Worm (Caenorhabditis elegans) whole organism, L1 larva: ENCODE results near the gene mpz-1.

Experiments used
- C04F5.9 ChIP-seq: sonication (generic microtip); optimal IDR thresholded peaks from 2 replicates; lab custom pipeline; 2016; ENCODE audit warnings: missing genetic modification characterization, missing compliant biosample characterization
- Y116A8C.19 ChIP-seq: sonication (generic microtip); optimal IDR thresholded peaks from 2 replicates; lab custom pipeline; 2016; ENCODE audit warnings: missing compliant biosample characterization, missing genetic modification characterization, borderline replicate concordance
- aha-1 ChIP-seq: fragments of 150-350 bp; optimal IDR thresholded peaks from 2 replicates; lab custom pipeline; 2014; ENCODE audit warnings: missing biosample characterization, missing genetic modification characterization
- alr-1 ChIP-seq: fragments of 200-800 bp; sonication (Bioruptor generic); optimal IDR thresholded peaks from 2 replicates; lab custom pipeline; 2018; ENCODE audit warnings: borderline replicate concordance, mild to moderate bottlenecking, missing genetic modification characterization, missing compliant biosample characterization
- ama-1 ChIP-seq: fragments of 150-350 bp; optimal IDR thresholded peaks from 2 replicates; lab custom pipeline; 2014
- blmp-1 ChIP-seq: fragments of 150-350 bp; optimal IDR thresholded peaks from 2 replicates; lab custom pipeline; 2014; ENCODE audit warnings: missing biosample characterization, missing genetic modification characterization
- ceh-63 ChIP-seq: fragments of 200-800 bp; sonication (Bioruptor generic); optimal IDR thresholded peaks from 2 replicates; lab custom pipeline; 2018; ENCODE audit warnings: mild to moderate bottlenecking, missing genetic modification characterization, missing compliant biosample characterization
- ceh-82 ChIP-seq, 3 experiments: fragments of 150-350 bp in 1 of 3; sonication (generic microtip) in 2 of 3; optimal IDR thresholded peaks; 2 replicates each; lab custom pipeline; 2014 to 2017; ENCODE audit warnings: missing biosample characterization in 3 of 3, missing genetic modification characterization in 3 of 3
- dpl-1 ChIP-seq, 3 experiments: fragments of 150-350 bp in 2 of 3; sonication (generic microtip) in 1 of 3; optimal IDR thresholded peaks; 2 replicates each; lab custom pipeline; 2014 to 2017; ENCODE audit warnings: missing biosample characterization in 3 of 3, missing genetic modification characterization in 3 of 3, missing genetic modification reagents in 3 of 3
- efl-1 ChIP-seq, 4 experiments: fragments of 150-350 bp; optimal IDR thresholded peaks in 3 of 4; peaks in 1 of 4; 1 replicate in 1 of 4; 2 replicates in 3 of 4; lab custom pipeline; 2014; ENCODE audit warnings: missing biosample characterization in 2 of 4, missing genetic modification characterization in 2 of 4, missing genetic modification reagents in 2 of 4
- elt-3 ChIP-seq, 6 experiments: fragments of 150-350 bp in 1 of 6; sonication (generic microtip); optimal IDR thresholded peaks; 2 replicates each; lab custom pipeline; 2017 to 2018; ENCODE audit warnings: missing biosample characterization in 6 of 6, missing genetic modification characterization in 6 of 6, inconsistent platforms in 1 of 6
- fkh-10 ChIP-seq: sonication (generic microtip); optimal IDR thresholded peaks from 2 replicates; lab custom pipeline; 2017; ENCODE audit warnings: missing biosample characterization, missing genetic modification reagents, missing genetic modification characterization
- fkh-4 ChIP-seq: sonication (generic microtip); optimal IDR thresholded peaks from 2 replicates; lab custom pipeline; 2016; ENCODE audit warnings: missing compliant biosample characterization, missing genetic modification characterization, borderline replicate concordance
- hlh-17 ChIP-seq: fragments of 200-800 bp; sonication (Bioruptor generic); optimal IDR thresholded peaks from 2 replicates; lab custom pipeline; 2018; ENCODE audit warnings: missing genetic modification characterization, mild to moderate bottlenecking, missing compliant biosample characterization, moderate library complexity, borderline replicate concordance
- irx-1 ChIP-seq: sonication (generic microtip); optimal IDR thresholded peaks from 2 replicates; lab custom pipeline; 2016; ENCODE audit warnings: missing genetic modification characterization, missing compliant biosample characterization
- jun-1 ChIP-seq: fragments of 150-350 bp; optimal IDR thresholded peaks from 2 replicates; lab custom pipeline; 2014; ENCODE audit warnings: missing biosample characterization, missing genetic modification reagents, missing genetic modification characterization
- lin-13 ChIP-seq: fragments of 150-350 bp; optimal IDR thresholded peaks from 2 replicates; lab custom pipeline; 2014; ENCODE audit warnings: missing biosample characterization, missing genetic modification reagents, missing genetic modification characterization
- lin-35 ChIP-seq, 2 experiments: fragments of 150-350 bp; optimal IDR thresholded peaks; 2 replicates each; lab custom pipeline; 2014; ENCODE audit warnings: missing biosample characterization in 2 of 2, missing genetic modification characterization in 2 of 2, missing genetic modification reagents in 2 of 2
- lin-39 ChIP-seq: fragments of 150-350 bp; optimal IDR thresholded peaks from 2 replicates; lab custom pipeline; 2014; ENCODE audit warnings: missing biosample characterization, missing genetic modification reagents, missing genetic modification characterization
- lir-3 ChIP-seq: sonication (generic microtip); optimal IDR thresholded peaks from 2 replicates; lab custom pipeline; 2016; ENCODE audit warnings: mild to moderate bottlenecking, missing genetic modification characterization, moderate library complexity, missing compliant biosample characterization; ENCODE audit not compliant: poor library complexity
- lsy-2 ChIP-seq, 2 experiments: fragments of 150-350 bp; optimal IDR thresholded peaks; 2 replicates each; lab custom pipeline; 2014; ENCODE audit warnings: missing biosample characterization in 2 of 2, missing genetic modification characterization in 2 of 2
- mef-2 ChIP-seq: fragments of 150-350 bp; optimal IDR thresholded peaks from 2 replicates; lab custom pipeline; 2014; ENCODE audit warnings: missing biosample characterization, missing genetic modification characterization
- mep-1 ChIP-seq: fragments of 150-350 bp; optimal IDR thresholded peaks from 2 replicates; lab custom pipeline; 2014; ENCODE audit warnings: missing biosample characterization, missing genetic modification characterization
- nhr-19 ChIP-seq: fragments of 200-800 bp; sonication (Bioruptor generic); conservative IDR thresholded peaks from 2 replicates; pipeline ENCODE4 v1.3.6; 2022; ENCODE audit warnings: missing genetic modification characterization, missing compliant biosample characterization
- nhr-20 ChIP-seq: sonication (generic microtip); optimal IDR thresholded peaks from 2 replicates; lab custom pipeline; 2016; ENCODE audit warnings: mild to moderate bottlenecking, missing genetic modification characterization, missing compliant biosample characterization
- nhr-237 ChIP-seq: fragments of 150-350 bp; optimal IDR thresholded peaks from 2 replicates; lab custom pipeline; 2014; ENCODE audit warnings: missing biosample characterization, missing genetic modification characterization
- nhr-71 ChIP-seq: sonication (generic microtip); optimal IDR thresholded peaks from 2 replicates; lab custom pipeline; 2016; ENCODE audit warnings: mild to moderate bottlenecking, missing genetic modification characterization, moderate library complexity, missing compliant biosample characterization
- nhr-77 ChIP-seq: fragments of 150-350 bp; optimal IDR thresholded peaks from 2 replicates; lab custom pipeline; 2014; ENCODE audit warnings: missing biosample characterization, missing genetic modification characterization
- nhr-90 ChIP-seq: sonication (generic microtip); optimal IDR thresholded peaks from 2 replicates; lab custom pipeline; 2016; ENCODE audit warnings: mild to moderate bottlenecking, missing genetic modification characterization, missing compliant biosample characterization; ENCODE audit not compliant: poor library complexity
- skn-1 ChIP-seq: fragments of 150-350 bp; optimal IDR thresholded peaks from 2 replicates; lab custom pipeline; 2014; ENCODE audit warnings: missing biosample characterization, missing genetic modification characterization
- snpc-4 ChIP-seq: fragments of 150-350 bp; optimal IDR thresholded peaks from 2 replicates; lab custom pipeline; 2014; ENCODE audit warnings: missing biosample characterization, missing genetic modification characterization
- snu-23 ChIP-seq: sonication (generic microtip); optimal IDR thresholded peaks from 2 replicates; lab custom pipeline; 2016; ENCODE audit warnings: missing genetic modification characterization, missing compliant biosample characterization
- sox-4 ChIP-seq: sonication (generic microtip); optimal IDR thresholded peaks from 2 replicates; lab custom pipeline; 2016; ENCODE audit warnings: missing genetic modification characterization, missing compliant biosample characterization
- sptf-1 ChIP-seq: fragments of 150-350 bp; optimal IDR thresholded peaks from 2 replicates; lab custom pipeline; 2014; ENCODE audit warnings: missing biosample characterization, missing genetic modification characterization
- sup-37 ChIP-seq: fragments of 200-800 bp; sonication (Bioruptor generic); optimal IDR thresholded peaks from 2 replicates; lab custom pipeline; 2018; ENCODE audit warnings: mild to moderate bottlenecking, missing genetic modification characterization, missing compliant biosample characterization
- swsn-7 ChIP-seq: sonication (generic microtip); optimal IDR thresholded peaks from 2 replicates; lab custom pipeline; 2016; ENCODE audit warnings: missing genetic modification characterization, missing compliant biosample characterization
- unc-98 ChIP-seq: fragments of 200-800 bp; sonication (Bioruptor generic); IDR thresholded peaks from 2 replicates; pipeline ENCODE4 v1.3.6; 2022; ENCODE audit warnings: missing genetic modification characterization, missing compliant biosample characterization
- xbp-1 ChIP-seq: sonication (generic microtip); optimal IDR thresholded peaks from 2 replicates; lab custom pipeline; 2016; ENCODE audit warnings: missing genetic modification characterization, missing compliant biosample characterization
- zag-1 ChIP-seq: fragments of 150-350 bp; optimal IDR thresholded peaks from 2 replicates; lab custom pipeline; 2014; ENCODE audit warnings: missing biosample characterization, missing genetic modification characterization
- ztf-4 ChIP-seq: fragments of 150-350 bp; optimal IDR thresholded peaks from 2 replicates; lab custom pipeline; 2014; ENCODE audit warnings: missing biosample characterization, missing genetic modification characterization

The mpz-1 gene

DNA sequence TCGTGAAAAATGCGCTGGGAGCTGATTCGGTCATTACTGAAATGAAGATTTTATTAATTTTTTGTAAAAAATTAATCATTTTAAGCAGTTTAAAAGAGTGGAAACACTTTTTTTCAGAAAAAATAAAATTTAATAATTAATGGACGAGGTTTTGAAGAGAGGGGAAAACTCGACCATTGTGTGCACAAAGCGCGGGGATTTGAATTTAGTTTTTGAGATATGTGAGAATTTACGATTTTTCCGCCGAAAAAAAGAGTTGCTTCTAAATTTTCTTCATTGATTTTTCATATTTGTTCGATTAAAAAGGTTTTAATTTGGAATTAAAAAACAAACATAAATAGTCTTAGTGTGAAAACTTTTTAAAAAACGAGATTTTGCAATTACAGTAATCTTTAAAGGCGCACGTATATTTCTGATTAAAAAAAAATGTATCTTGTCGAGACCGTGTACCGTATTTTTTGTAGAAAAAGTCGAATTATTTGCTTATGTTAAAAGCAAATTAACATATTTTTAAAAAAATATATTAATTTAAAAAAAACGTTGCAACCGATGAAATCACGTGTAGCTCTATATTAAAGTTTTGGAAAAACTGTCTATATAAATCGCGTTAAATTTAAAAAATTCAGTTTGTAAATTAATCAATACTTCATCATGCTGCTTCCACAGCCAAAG, 63.5 kb downstream of the mpz-1 start, which contains the start of the genes dph-2 and C09G5.7 (continued):
- TF ChIP-seq mef-2 (no peak), alr-1 (tag; lab: Kevin White, UChicago) (no peak)
- TF ChIP-seq, all 84 proteins: peak for 24

DNA sequence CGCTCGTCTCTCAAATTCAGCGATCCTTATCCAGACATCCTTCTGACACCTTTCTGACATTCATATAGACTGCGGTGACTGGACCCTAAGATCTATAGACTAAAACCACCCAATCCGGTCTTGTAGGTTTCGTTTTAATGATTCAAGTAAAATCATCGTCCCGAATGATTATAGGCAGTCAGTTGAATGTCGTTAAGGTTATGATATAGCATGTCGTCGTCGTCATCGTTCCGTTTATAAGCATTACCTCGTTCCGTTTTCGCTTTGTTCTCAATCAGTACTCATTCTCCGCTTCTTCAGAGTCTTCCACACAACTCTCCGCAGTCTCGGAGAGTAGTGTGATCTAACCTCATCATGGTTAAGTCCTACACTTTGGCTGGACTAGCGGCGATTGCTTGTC, 69.3 kb downstream of the mpz-1 start, which contains the start of gene bli-1:
TSS of gene bli-1 (plus strand) at position 301 of the 400 bp plus-strand sequence.
- no peak for TF ChIP-seq sptf-1 (tag; lab: Kevin White, UChicago)
- TF ChIP-seq swsn-7 (tag; lab: Kevin White, UChicago) = no peak
- TF ChIP-seq fkh-10 (GFP tag; lab: Kevin White, UChicago) = no peak

DNA sequence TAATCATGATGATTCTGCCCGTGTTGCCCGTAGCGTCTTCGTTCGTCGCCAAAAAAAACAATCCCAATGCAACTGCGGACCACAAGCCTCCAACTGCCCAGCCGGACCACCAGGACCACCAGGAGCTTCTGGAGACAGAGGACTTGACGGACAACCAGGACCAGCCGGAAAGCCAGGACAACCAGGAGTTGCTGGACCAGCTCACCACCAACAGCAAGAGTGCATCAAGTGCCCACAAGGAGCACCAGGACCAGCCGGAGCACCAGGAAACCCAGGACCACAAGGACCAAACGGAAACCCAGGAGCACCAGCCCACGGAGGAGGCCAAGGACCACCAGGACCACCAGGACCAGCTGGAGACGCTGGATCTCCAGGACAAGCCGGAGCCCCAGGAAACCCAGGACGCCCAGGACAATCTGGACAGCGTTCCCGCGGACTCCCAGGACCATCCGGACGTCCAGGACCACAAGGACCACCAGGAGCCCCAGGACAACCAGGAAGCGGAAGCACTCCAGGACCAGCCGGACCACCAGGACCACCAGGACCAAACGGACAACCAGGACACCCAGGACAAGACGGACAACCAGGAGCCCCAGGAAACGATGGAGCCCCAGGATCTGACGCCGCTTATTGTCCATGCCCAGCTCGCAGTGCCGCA, 70.4 kb downstream of the mpz-1 start:
- TF ChIP-seq C04F5.9 (no peak), blmp-1 (tag; lab: Kevin White, UChicago) (no peak), irx-1 (tag; lab: Kevin White, UChicago) (no peak), nhr-77 (tag; lab: Kevin White, UChicago) (no peak), skn-1 (tag; lab: Kevin White, UChicago) (no peak), ztf-4 (tag; lab: Kevin White, UChicago) (no peak), mef-2 (no peak), lin-35 (GFP tag; optimal IDR thresholded peaks at IDR 0.05; lab: Kevin White, UChicago) (no peak), ama-1 (lab: Kevin White, UChicago) (no peak), dpl-1 (GFP tag; optimal IDR thresholded peaks at IDR 0.05; lab: Kevin White, UChicago) (no peak), unc-98 (GFP tag; lab: Robert Waterston, UW) (no peak), nhr-19 (no peak), alr-1 (tag; lab: Kevin White, UChicago) (no peak), jun-1 (tag; lab: Kevin White, UChicago) (no peak), Y116A8C.19 (tag; lab: Kevin White, UChicago) (no peak), nhr-237 (tag; lab: Kevin White, UChicago) (no peak), hlh-17 (GFP tag; lab: Kevin White, UChicago) (no peak), lin-13 (GFP tag; lab: Kevin White, UChicago) (no peak), snpc-4 (tag; lab: Kevin White, UChicago) (no peak)
- TF ChIP-seq, all 84 proteins: peak for 0

DNA sequence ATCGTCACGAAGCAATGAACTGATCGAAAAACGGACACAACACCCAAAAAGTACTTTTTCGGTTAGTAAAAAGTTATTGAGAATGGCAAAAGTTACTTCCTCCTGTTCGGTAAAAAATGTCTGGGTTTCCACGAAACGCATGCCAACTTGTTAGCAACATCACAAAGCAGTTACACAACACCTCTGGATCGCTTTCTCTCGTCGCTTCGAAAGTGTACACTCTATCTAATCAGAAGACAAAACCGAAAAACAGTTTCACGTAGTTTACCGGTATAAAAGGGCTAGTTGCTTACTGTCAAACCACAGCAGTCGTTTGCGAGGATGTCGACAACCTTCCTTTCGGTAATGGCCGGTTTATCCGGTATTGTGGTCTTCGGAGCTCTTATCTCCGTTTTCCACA, 71.0 kb downstream of the mpz-1 start, which contains the start of gene col-80:
TSS of gene col-80 (plus strand) at position 301 of the 400 bp plus-strand sequence.
- no peak for TF ChIP-seq fkh-4 (tag; lab: Kevin White, UChicago)
- no peak for TF ChIP-seq C04F5.9
- TF ChIP-seq dpl-1 (GFP tag; optimal IDR thresholded peaks at IDR 0.05; lab: Kevin White, UChicago) = no peak
- no peak for TF ChIP-seq sup-37 (GFP tag; lab: Kevin White, UChicago)
- no peak for TF ChIP-seq lin-35 (GFP tag; optimal IDR thresholded peaks at IDR 0.05; lab: Kevin White, UChicago)
- no peak for TF ChIP-seq nhr-71 (tag; lab: Kevin White, UChicago)
- no peak for TF ChIP-seq nhr-237 (tag; lab: Kevin White, UChicago)
- no peak for TF ChIP-seq efl-1 (optimal IDR thresholded peaks at IDR 0.05; lab: Kevin White, UChicago)
- TF ChIP-seq efl-1 (GFP tag; optimal IDR thresholded peaks at IDR 0.05 in 1 of 2; lab: Kevin White, UChicago) = peak in 1 of 2 experiments; percentile 69
- TF ChIP-seq, all 84 proteins: peak for 1

DNA sequence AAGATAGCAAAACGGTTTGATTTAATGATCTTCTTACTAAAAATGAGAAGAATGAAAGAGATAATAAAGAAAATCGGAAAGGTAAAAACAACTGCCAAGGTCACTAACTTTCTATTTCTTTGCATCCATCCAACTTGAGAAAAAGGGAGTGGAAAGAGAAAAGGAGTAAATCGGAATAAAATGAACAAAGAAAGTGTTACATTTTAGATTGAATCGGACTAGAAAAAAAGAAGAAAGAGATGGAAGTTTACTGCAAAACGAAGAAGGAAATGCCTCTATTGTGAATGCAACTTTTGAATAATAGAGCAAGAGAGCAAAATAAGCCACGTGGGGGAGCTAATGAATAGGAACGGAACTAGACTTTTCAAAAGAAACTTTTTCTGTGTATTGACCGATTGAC, 71.9 kb downstream of the mpz-1 start:
- no peak for TF ChIP-seq xbp-1
- no peak for TF ChIP-seq ceh-82 (tag; optimal IDR thresholded peaks at IDR 0.05; lab: Kevin White, UChicago)
- TF ChIP-seq zag-1 (tag; lab: Kevin White, UChicago) = no peak
- no peak for TF ChIP-seq jun-1 (tag; lab: Kevin White, UChicago)
- TF ChIP-seq aha-1 (tag; lab: Kevin White, UChicago) = no peak
- TF ChIP-seq elt-3 (tag; optimal IDR thresholded peaks at IDR 0.05; lab: Kevin White, UChicago) = peak in 2 of 6 experiments; percentile 17 to 26
- TF ChIP-seq snu-23 = no peak
- TF ChIP-seq mep-1 = no peak
- TF ChIP-seq ceh-63 (GFP tag; lab: Kevin White, UChicago) = no peak
- TF ChIP-seq nhr-19 = no peak
- TF ChIP-seq irx-1 (tag; lab: Kevin White, UChicago) = peak; percentile 6
- TF ChIP-seq lsy-2 (tag; optimal IDR thresholded peaks at IDR 0.05; lab: Kevin White, UChicago) = peak in 1 of 2 experiments; percentile 8
- no peak for TF ChIP-seq nhr-90 (tag; lab: Kevin White, UChicago)
- no peak for TF ChIP-seq skn-1 (tag; lab: Kevin White, UChicago)
- TF ChIP-seq lir-3 (tag; lab: Kevin White, UChicago) = no peak
- TF ChIP-seq nhr-20 (tag; lab: Kevin White, UChicago) = peak; percentile 17
- no peak for TF ChIP-seq lin-39 (tag; lab: Kevin White, UChicago)
- TF ChIP-seq sox-4 = no peak
- TF ChIP-seq dpl-1 (GFP tag; optimal IDR thresholded peaks at IDR 0.05; lab: Kevin White, UChicago) = no peak
- TF ChIP-seq blmp-1 (tag; lab: Kevin White, UChicago) = peak; percentile 97
- TF ChIP-seq fkh-10 (GFP tag; lab: Kevin White, UChicago) = peak; percentile 73
- TF ChIP-seq swsn-7 (tag; lab: Kevin White, UChicago) = no peak
